Fruit fly (Drosophila melanogaster): ENCODE data around the gene twy.

The twy gene

DNA sequence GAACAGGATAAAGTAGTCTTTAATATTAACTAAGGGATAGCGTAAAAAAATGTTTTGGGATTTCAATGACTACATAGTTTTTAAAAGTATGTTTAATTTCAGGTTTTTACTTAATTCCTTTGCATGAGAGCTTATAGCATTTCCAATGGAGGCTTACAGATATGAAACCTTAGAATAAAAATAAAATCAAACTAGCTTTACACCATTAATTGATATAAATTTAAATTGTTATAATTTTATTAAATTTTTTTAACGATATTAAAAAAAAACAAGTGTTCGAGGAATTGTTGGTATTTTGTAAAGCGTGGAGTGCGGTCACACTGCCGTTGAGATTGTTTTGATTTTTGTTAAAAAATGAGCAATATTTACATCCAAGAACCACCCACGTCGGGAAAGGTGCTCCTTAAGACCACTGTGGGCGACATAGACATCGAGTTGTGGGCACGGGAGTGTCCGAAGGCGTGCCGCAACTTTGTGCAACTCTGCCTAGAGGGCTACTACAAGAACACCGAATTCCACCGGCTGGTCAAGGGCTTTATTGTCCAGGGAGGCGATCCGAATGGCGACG, at the start of gene twy, which contains the start of gene CG10907:
Gene twy (minus strand): TSS at position 51 of the 568 bp plus-strand sequence.
Gene CG10907 (plus strand): TSS at position 282 of the 568 bp plus-strand sequence.
- TF ChIP-seq CG17801 (GFP tag; optimal IDR thresholded peaks at IDR 0.05; ENCODE audit: partially characterized antibody) = no peak

DNA sequence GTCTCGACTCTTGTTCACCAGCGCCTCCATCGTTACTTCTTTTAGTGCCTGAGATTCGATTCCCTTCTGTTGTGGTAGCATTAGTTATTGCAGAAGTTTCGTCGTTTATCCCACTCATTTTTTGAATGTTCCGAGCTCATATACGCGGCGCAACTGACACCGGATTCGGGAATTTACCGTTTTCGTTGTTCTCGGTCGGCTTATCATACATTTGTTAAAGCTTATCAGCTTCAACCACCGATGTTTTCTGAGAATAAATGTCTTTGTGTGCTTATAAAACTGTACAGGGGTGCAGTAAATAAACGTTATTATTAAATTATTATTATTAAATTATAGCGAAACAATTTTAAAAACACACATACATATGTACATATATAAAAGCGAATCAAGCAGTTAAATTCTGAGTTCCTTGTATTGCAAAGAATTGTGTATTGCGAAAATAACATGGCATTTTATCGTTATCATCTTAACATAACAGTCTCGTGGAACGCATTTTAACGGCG, 43.5 kb upstream of the twy start, which contains the start of gene CG43064:
Gene CG43064 (minus strand): TSS at position 147 of the 503 bp plus-strand sequence.
- TF ChIP-seq CG17801 (GFP tag; optimal IDR thresholded peaks at IDR 0.05; ENCODE audit: partially characterized antibody) = no peak

DNA sequence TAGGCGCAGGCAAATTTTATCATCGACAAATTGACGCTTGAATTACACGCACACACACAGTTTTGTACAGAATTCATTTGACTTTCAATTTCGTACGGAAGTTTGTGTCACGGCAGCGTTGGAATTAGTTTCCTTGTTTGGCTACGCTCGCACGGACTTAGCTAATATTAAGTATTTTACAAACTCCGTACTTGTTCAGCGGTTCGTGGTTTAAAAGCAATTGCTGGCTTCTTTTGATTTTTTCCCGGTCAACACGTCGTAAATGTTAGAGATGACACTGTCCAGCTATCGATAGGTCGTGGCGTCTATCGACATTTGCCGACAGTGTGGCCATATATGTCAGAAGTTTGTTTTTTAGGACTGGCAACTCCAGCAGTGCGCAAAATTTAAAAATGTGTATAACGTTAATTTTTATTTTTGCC, 40.2 kb upstream of the twy start, which contains the start of gene CycA:
Gene CycA (minus strand): TSS at position 283 of the 422 bp plus-strand sequence.
- TF ChIP-seq CG17801 (GFP tag; optimal IDR thresholded peaks at IDR 0.05; ENCODE audit: partially characterized antibody) = peak; percentile 21

DNA sequence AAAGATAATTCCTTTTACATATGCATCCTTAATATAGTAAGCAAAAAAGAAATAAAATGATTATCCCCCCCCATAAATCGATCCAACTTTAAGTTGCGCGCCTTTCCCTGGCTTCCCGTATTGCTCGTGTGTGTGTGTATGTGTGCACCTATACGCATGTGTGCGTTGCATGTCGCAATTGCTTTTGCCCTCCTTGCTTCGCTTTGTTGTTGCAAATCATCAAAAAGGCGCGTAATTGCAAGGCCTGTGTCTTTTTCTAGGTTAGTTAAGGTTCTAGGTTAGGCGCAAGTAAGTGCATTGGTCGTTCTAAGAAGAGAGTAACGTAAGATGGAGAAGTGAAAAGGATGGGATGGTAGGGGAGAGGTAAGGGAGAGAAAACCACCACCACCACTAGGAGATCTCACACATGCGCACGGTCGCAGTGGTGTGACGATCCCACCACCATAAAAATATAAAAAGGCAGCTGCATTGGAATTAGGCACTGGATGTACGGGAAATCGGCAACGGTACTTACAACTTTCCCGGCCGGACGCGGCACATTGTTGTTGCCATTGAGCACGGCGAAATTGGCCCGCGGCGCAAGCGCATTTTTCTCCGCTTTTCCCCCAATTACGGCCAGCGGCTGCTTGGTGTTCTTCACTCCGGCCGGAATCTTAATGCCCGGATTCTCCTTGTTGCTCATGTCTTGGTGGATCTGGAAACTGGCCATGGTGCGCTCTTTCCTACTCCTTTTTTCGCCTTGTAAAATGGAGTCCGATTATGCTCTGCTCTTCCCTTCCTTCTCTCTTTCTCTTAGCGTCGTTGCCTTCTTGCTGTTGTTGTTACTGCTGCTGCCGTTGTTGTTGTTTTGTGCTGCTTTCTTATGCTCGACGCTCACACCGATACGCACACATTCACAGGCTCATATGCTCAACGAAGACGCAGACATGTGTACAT, 39.5 kb upstream of the twy start:
- no peak for TF ChIP-seq CG17801 (GFP tag; optimal IDR thresholded peaks at IDR 0.05; ENCODE audit: partially characterized antibody)

DNA sequence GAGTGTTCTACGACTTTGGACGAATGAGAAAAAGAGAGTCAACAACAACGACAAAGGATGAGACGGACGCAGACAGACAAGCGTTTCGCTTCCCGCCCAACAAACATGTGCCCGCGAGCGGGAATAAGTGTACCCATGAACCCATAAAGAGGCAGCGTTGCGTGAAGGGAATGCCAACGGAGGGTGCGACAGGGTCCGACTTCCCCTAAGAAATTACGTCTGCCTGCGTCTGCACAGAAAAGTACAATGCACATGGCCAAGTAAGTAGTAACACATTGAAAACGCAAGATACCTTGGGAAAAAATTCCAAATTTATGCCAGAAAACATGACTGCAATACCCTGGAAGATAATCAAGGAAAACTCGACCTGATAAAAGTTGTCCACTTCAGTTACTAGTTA, 38.1 kb upstream of the twy start:
- TF ChIP-seq CG17801 (GFP tag; optimal IDR thresholded peaks at IDR 0.05; ENCODE audit: partially characterized antibody) = no peak

DNA sequence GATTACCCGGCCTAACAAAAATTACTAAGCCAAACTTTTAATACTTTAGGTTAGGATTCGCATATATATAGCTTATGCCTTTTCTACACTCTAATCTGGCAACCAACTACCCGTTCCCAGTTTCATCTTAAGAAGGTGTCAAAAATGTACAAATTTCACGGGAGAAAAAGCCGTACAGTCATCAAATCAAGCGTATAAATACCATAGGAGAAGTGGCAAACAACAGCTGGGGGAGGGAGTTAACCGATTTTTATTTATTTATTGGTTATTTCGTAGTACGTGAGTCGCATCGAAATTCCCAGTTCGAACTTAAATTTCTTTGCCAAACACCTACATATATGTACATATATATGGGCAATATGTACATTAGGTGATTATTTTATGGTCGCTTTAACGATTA, 35.6 kb upstream of the twy start, which contains the start of gene CG7264:
Gene CG7264 (plus strand): TSS at position 301 of the 400 bp plus-strand sequence.
- TF ChIP-seq CG17801 (GFP tag; optimal IDR thresholded peaks at IDR 0.05; ENCODE audit: partially characterized antibody) = no peak

DNA sequence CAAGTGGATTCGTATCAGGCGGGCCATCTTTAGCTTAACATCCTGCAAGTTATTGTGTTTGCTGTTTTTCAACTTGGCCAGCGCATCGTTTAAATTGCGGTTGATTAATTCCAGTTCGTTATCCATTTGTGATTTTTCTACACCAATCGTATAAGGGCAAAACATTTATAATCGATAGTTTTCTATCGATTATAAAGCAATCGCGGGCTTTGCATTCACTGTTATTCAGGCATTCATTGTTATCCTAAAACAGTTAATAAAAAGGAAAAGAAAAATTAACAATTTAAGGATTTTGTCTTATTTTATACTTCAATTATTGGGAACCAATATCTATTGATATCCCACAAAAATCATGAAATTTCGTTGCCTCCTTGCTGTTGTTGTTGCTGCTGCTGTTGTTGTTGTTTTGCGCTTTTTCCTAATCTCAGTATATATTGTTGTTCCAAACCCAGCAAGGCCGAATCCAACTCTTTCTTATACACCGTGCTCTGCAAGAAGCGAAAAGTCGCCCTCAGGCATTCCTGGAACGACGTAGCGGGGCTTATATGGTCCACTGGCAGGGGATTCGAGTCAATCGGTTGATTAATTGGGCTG, 32.6 kb upstream of the twy start, which contains the start of gene CG32095:
Gene CG32095 (minus strand): TSS at position 173 of the 594 bp plus-strand sequence.
- no peak for TF ChIP-seq CG17801 (GFP tag; optimal IDR thresholded peaks at IDR 0.05; ENCODE audit: partially characterized antibody)

DNA sequence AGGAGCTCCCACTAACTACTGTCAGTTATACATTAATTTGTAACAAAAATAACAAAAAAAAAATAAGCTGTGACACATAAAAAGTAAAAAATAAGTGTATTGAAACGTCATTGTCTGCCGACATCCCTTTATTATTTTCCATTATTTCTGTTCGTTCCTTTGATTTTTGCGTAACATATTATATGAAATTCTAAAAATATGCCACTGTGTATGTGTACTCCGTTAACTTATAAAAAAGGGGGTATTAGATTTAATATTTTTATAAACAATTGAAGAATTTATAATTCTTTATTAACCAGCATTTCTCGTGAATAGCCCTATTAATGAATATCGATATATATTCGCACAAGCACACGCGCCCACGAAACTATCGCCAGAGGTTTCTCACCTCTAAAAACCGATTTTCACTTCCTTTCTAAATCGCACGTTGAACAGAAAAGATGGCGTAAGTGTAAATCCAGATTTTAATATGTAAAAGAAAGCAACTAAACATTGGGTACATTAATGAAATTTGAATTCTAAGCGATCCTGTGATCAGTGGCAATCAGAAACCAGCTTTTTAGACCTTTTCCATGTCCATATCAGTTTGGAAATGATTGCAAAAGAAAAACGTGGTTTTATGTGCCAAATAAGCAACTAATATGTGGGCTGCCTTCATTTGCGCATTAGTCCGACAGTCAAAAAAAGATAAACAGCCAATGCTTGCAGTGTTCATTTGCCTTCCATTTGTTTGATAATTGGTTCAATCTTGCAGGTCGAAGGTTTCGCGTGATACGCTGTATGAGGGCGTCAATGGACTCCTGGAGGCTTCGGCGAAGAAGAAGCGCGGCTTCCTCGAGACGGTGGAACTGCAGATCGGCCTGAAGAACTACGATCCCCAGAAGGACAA, 29.6 kb upstream of the twy start, which contains the start of gene RpL10Ab:
Gene RpL10Ab (plus strand): TSS at position 406 of the 889 bp plus-strand sequence.
- peak; percentile 37 for TF ChIP-seq CG17801 (GFP tag; optimal IDR thresholded peaks at IDR 0.05; ENCODE audit: partially characterized antibody)

DNA sequence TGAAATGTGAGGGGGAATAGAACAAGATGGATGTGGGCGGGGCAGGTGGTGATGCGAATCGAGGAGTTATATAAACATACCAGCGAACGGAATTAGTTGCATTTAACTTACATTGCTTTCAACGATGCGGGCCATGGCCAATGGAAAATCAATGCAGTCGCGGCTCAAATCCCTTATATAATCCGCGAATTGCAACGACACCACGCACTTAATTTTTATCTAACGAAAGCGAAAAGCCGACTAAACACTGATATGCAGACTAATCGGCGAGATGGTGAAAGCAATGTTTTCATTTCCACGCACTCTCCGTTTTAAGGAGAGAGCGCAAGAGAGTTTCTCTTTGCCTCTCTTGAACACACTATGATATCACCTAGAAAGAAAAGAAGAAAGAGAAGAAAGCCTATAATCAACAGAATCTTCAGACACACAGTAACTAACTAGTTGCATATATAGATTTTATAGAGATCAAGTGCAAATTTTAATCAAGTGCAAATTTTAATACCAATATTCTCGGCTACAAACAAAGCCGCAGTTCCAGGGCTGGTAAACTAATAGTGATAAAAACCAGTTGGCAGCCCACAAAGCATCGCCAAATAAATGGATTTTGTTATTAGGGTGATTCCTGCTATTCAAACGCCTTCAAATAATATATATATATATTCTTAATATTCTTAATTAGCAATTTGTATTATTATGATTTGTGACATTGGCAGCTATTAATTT, 28.8 kb upstream of the twy start, which contains the start of the genes CG11597 and CG5946:
Gene CG11597 (minus strand): TSS at position 553 of the 723 bp plus-strand sequence.
Gene CG5946 (minus strand): TSS at position 553 of the 723 bp plus-strand sequence.
- TF ChIP-seq CG17801 (GFP tag; optimal IDR thresholded peaks at IDR 0.05; ENCODE audit: partially characterized antibody) = no peak

DNA sequence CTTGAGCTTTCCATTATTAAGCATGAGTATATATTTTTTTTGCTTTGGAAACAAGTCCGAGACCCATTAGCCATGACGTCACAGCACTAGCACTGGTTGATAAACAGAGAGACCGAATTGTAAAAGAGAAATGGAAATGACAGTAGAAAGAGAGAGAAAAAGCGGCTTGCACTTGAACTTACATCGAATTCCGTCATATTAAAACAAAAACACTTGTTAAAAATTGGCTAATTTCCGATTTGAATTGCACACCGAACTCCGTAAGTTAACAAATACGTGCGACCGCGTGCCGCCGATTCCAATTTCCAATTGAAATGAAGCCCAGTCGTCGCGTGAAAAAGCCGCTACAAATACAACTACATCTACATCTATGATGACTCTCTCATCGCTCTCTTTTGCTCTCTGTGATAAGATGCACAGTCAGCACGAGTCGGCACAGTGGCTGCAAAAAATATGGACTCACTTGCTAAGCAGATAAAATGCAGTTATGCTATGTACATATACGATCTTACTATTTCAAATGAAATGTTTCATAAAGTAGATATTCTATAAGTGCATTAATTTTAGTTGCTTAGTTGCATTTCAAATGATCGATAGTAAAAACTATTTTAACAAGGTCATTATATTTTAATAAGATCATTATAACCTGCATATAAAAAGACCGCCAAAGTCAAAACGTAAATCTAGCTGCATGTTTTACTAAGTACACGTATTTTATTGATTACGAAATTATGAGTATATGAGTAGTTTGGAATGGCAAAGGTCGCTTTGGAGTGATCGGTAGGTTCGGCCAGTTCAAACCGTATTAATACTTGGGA, 26.8 kb upstream of the twy start:
- peak; percentile 70 for TF ChIP-seq CG17801 (GFP tag; optimal IDR thresholded peaks at IDR 0.05; ENCODE audit: partially characterized antibody)

DNA sequence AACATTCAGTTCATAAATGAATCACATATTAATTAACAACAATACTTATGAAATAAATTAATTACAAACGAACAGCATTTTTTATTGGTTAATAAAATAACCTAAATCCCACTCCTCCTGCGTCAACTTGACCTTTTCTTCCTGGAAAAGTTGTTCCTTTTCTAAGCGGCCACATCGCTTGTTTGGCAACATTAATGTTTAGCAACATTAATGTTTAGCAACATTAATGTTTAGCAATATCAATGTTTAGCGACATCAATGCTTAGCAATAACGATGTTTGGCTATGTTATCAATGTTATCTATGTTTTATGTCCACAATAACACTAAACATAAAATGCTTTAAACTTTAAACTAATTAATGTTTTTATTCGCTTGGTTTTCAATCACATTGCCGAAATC, 23.6 kb upstream of the twy start:
- TF ChIP-seq CG17801 (GFP tag; optimal IDR thresholded peaks at IDR 0.05; ENCODE audit: partially characterized antibody) = no peak

DNA sequence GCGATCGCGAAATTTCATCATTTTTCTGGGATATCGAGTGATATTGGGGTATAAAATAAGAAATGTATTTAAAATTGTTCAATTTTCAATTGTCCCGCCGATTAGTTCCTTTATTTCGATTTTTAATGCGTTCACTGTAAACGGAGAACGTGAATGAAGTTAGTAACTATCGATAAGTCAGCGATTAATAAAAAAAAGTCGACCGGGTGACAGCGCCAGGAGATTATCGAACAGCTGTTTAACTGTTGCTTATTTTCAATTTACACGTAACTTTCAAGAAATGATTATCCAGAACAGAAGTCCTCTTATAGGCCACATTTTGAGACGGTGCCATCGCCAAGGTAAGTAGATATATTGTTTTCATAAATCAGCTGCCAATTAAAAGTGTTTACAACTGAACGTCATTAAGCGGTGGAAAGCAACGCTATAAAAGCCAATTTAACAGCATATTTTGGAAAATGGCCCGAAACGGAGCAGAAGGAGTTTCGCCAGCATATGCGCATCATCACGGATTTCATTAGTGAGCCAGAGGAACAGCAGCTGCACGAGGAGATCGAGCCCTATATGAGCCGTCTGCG, 22.2 kb upstream of the twy start, which contains the start of gene CG14130:
Gene CG14130 (plus strand): TSS at position 225 of the 578 bp plus-strand sequence.
- TF ChIP-seq CG17801 (GFP tag; optimal IDR thresholded peaks at IDR 0.05; ENCODE audit: partially characterized antibody) = peak; percentile 12

Measured in ovary, adult (tissue).